Worm (Caenorhabditis elegans): ENCODE data around the gene T19C3.3.

DNA sequence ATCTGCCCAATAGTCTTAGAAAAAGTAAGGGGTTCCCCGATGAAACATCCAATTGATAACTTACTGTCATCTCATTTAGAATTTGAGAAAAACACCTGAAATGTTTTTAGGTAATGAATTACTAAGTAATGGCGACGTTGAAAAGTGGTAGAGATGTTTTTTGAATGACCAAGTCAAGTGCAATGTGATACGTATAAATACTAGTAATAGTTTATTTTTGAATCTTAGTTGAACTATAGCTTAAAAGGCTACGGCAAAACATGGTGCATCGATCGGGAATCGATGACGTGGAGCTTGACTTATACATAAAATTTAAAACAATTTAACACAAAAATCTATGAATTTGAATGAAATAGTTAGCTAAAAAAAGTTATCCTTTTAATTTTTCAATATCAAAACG, 4.8 kb downstream of the T19C3.3 start, which contains the start of gene best-17:
- no peak for TF ChIP-seq him-1 (tag; optimal IDR thresholded peaks at IDR 0.05)
- TF ChIP-seq dao-5 (tag; optimal IDR thresholded peaks at IDR 0.05), result no peak
- TF ChIP-seq W03F9.2 (tag; optimal IDR thresholded peaks at IDR 0.05), result no peak
